Worm (Caenorhabditis elegans): Measurements from ENCODE around the gene dyn-1.

DNA sequence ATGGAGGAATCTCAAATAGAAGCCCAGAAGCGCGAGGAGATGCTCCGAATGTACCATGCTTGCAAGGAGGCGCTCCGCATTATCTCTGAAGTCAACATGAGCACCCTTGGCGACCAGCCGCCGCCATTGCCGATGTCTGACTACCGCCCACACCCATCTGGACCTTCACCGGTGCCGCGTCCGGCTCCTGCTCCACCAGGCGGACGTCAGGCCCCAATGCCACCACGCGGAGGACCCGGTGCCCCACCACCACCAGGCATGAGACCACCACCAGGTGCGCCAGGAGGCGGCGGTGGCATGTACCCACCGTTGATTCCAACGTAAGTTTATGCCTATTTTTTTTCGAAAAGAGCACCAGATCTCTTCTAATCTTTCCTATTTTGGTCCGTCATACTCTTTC, 3.3 kb downstream of the dyn-1 start:
- TF ChIP-seq lin-1 (GFP tag; IDR thresholded peaks at IDR 0.05) (no peak), madf-5 (GFP tag; IDR thresholded peaks at IDR 0.05) (no peak), nhr-10 (tag; optimal IDR thresholded peaks at IDR 0.05) (no peak), F49E8.2 (tag; optimal IDR thresholded peaks at IDR 0.05; ENCODE audit: borderline replicate concordance) (no peak), cey-2 (tag; optimal IDR thresholded peaks at IDR 0.05; ENCODE audit: borderline replicate concordance, insufficient read depth) (no peak), nhr-11 (tag; optimal IDR thresholded peaks at IDR 0.05) (no peak), nhr-102 (tag; optimal IDR thresholded peaks at IDR 0.05) (no peak), unc-39 (tag; optimal IDR thresholded peaks at IDR 0.05) (no peak), jun-1 (tag; optimal IDR thresholded peaks at IDR 0.05) (no peak), rbr-2 (tag; optimal IDR thresholded peaks at IDR 0.05) (no peak), dmd-8 (GFP tag; IDR thresholded peaks at IDR 0.05) (0 out of 2 replicates have a peak, but pooled peaks have one; percentile 15), lin-15B (tag; optimal IDR thresholded peaks at IDR 0.05) (no peak)
